Fruit fly (Drosophila melanogaster) S2 (cell line): ENCODE data around the gene mtgo.

Source experiments
- CG8478 ChIP-seq: fragments of >200 bp; optimal IDR thresholded peaks from 2 replicates; lab custom pipeline; 2018
- CTCF ChIP-seq, 2 experiments: fragments of >200 bp; optimal IDR thresholded peaks; 2 replicates each; lab custom pipeline; 2018

DNA sequence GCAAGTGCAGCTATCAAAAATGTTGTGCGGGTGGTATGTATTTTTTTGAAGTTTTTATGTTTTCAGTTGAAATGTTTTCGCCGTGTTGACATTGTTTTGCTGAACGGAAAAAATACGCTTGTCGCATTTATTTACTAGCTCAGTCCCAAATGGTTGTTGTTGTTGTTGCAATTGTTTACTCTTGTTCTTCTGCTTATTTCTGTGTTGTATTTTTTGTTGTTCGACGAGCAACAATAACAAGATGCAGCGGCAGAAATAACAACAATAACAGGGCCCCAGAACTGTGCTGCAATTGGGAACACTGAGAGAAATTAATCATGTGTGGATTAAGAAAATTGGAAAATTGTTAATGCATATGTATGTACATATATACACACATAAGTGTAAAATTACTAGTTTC, 6.7 kb upstream of the mtgo start:
- TF ChIP-seq CG8478 (lab: Kevin White, UChicago) (no peak), CTCF (optimal IDR thresholded peaks at IDR 0.05; lab: Kevin White, UChicago) (no peak)
